Worm (Caenorhabditis elegans) whole organism, young adult: ENCODE results near the gene H03A11.13.

ENCODE experiments used
- B0019.2 ChIP-seq: fragments of 200-800 bp; sonication (Bioruptor generic); conservative IDR thresholded peaks from 2 replicates; pipeline ENCODE4 v1.3.6; 2022; ENCODE audit warnings: missing genetic modification reagents, missing genetic modification characterization, missing compliant biosample characterization
- B0035.1 ChIP-seq: sonication (generic microtip); optimal IDR thresholded peaks from 2 replicates; lab custom pipeline; 2016; ENCODE audit warnings: missing genetic modification characterization, mild to moderate bottlenecking, missing compliant biosample characterization, missing genotype, missing genetic modification reagents
- aptf-3 ChIP-seq: fragments of 200-800 bp; sonication (Bioruptor generic); IDR thresholded peaks from 2 replicates; pipeline ENCODE4 v1.3.6; 2022; ENCODE audit warnings: missing genetic modification characterization, missing compliant biosample characterization
- attf-3 ChIP-seq: fragments of 200-800 bp; sonication (Bioruptor generic); conservative IDR thresholded peaks from 2 replicates; pipeline ENCODE4 v1.3.6; 2022; ENCODE audit warnings: missing genetic modification reagents, missing genetic modification characterization, missing compliant biosample characterization
- lin-54 ChIP-seq: fragments of 200-800 bp; sonication (Bioruptor generic); optimal IDR thresholded peaks from 2 replicates; lab custom pipeline; 2018; ENCODE audit warnings: mild to moderate bottlenecking, missing genetic modification characterization, missing compliant biosample characterization
- lir-1 ChIP-seq: fragments of 200-800 bp; sonication (Bioruptor generic); conservative IDR thresholded peaks from 2 replicates; pipeline ENCODE4 v1.3.6; 2022; ENCODE audit warnings: missing genetic modification reagents, missing genetic modification characterization, missing compliant biosample characterization
- nfya-1 ChIP-seq: sonication (generic microtip); optimal IDR thresholded peaks from 2 replicates; lab custom pipeline; 2017; ENCODE audit warnings: antibody characterized with exemption, missing compliant biosample characterization, missing genetic modification characterization, borderline replicate concordance; ENCODE audit not compliant: insufficient read depth

- TF ChIP-seq B0019.2 (no peak), B0035.1 (tag; lab: Kevin White, UChicago) (no peak), lir-1 (no peak), attf-3 (GFP tag; lab: Robert Waterston, UW) (no peak), nfya-1 (tag; lab: Kevin White, UChicago) (no peak), aptf-3 (GFP tag; lab: Robert Waterston, UW) (no peak), lin-54 (GFP tag; lab: Kevin White, UChicago) (no peak)
Observed at ce11 chrX:15229174-15229573, 16.1 kb upstream of the H03A11.13 start.
